Worm (Caenorhabditis elegans): ENCODE measurements around the gene spig-6.
"Not testable (repeated sequence)": the region's sequence is repeated elsewhere in the genome, so short reads cannot be mapped to it uniquely, and the experiment has no call there.

The spig-6 gene

DNA sequence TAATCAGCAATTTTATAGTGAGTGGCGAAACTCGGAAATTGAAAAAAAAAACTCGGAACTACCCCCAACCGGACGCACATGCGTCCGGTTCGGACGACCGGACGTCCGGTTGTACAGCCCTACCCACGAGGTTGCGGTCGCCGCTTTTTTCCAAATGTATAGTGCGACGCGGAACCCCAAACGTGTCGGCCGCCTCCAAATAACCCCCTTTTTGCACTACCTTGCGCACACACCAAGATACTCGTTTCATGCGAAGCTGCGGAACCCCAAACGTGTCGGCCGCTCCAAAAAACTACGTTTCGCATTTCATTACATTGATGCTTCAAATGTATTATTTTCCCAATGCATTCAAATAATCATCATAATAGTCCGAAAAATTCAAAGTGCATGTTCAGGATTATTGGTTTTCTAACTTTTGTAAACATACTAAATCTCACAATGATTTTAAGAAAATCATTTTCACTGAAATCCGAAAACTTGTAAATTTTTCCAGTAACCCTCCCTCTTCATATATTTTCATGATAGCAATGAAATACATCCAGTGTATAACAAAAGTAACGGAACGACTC lies 9.3 kb upstream of the spig-6 start, which contains the start of gene srw-35:
srw-35 (plus strand) TSS at position 519 of the 569 bp plus-strand sequence.
- TF ChIP-seq W03F9.2 (tag; optimal IDR thresholded peaks at IDR 0.05) (no peak), him-1 (tag; optimal IDR thresholded peaks at IDR 0.05) (no peak), dao-5 (tag; optimal IDR thresholded peaks at IDR 0.05) (no peak)

DNA sequence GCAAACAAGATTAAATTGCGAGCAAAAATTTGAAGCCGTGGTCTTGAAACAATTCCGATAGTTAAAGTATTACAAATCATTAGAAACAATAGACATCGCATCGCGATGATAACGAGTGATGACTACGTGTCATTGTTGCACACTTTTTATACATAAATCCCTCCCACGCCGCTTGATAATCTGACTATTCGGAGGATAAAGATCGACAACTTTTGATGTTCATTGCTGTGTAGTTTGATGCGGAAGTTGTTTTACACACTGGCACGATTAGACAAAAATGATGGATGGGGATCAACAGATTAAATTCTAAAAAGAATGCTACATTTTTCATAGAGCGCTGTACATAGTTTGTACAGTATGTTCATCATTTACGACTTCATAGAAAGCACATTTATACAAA lies 2.1 kb upstream of the spig-6 start, which contains the start of gene T08G3.11:
T08G3.11 (minus strand) TSS at position 101 of the 400 bp plus-strand sequence.
- TF ChIP-seq dao-5 (tag; optimal IDR thresholded peaks at IDR 0.05) (no peak), W03F9.2 (tag; optimal IDR thresholded peaks at IDR 0.05) (no peak), him-1 (tag; optimal IDR thresholded peaks at IDR 0.05) (no peak)

DNA sequence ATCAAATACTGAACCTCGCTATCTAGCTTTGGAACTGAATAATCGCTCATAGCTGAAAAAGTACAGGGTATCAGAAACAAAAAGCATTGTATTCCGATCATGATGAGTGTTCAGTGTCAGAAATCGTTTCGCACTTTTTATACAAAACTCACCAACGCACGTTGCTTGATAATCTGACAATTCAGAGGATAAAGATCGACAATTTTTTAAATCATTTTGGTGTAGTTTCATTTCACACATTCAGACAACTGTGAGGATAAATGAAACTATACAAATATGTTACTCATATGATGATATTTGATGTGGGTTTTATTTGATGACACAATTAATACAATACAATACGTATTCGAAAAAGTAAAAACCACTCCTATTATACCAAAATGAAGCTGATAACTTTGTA lies 1.7 kb downstream of the spig-6 start, which contains the start of gene F57E7.2:
F57E7.2 (minus strand) TSS at position 101 of the 400 bp plus-strand sequence.
- TF ChIP-seq W03F9.2 (tag; optimal IDR thresholded peaks at IDR 0.05) (no peak), him-1 (tag; optimal IDR thresholded peaks at IDR 0.05) (no peak), dao-5 (tag; optimal IDR thresholded peaks at IDR 0.05) (no peak)

DNA sequence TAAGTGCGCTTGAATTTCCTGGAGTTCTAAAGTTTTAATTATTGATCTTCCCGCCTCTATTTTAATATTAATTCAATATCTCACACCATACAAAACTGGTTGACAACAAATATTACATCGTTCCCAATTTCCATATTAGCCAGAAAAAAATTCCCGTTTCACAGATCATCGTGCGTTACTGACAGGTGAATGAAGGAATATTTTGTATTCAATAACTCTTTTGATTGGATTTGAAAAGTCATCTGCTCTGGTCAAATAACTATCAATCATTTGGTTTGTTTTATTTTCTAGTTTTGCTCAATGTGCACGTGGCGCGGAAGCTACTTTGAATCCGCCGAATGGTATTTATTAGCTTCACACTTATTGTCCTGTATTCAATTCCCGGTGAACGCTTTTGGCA lies 2.3 kb downstream of the spig-6 start, which contains the start of gene srh-139:
srh-139 (plus strand) TSS at position 301 of the 400 bp plus-strand sequence.
- no peak for TF ChIP-seq dao-5 (tag; optimal IDR thresholded peaks at IDR 0.05)
- TF ChIP-seq him-1 (tag; optimal IDR thresholded peaks at IDR 0.05) = no peak
- no peak for TF ChIP-seq W03F9.2 (tag; optimal IDR thresholded peaks at IDR 0.05)

DNA sequence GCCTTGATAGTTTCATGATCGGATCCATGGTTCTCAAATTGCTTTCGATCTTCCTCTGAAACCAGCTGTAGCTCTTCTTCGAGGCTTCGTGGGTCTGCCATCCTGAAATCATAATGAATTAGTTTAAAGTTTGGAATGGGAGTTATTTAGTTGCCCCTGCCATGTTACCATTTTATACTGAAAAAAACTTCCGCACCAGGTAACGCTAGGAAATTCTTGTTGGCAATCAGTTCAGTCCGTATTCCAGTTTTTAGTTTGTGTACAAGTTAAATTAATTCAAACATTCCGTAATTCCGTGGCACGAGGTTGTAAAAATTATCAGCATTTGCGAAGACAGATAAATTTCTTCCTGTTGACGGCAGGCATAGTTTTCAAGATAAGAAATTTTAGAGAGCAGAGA lies 6.1 kb downstream of the spig-6 start, which contains the start of gene Y32B12A.5:
Y32B12A.5 (minus strand) TSS at position 101 of the 400 bp plus-strand sequence.
- TF ChIP-seq him-1 (tag; optimal IDR thresholded peaks at IDR 0.05) = no peak
- no peak for TF ChIP-seq dao-5 (tag; optimal IDR thresholded peaks at IDR 0.05)
- no peak for TF ChIP-seq W03F9.2 (tag; optimal IDR thresholded peaks at IDR 0.05)

DNA sequence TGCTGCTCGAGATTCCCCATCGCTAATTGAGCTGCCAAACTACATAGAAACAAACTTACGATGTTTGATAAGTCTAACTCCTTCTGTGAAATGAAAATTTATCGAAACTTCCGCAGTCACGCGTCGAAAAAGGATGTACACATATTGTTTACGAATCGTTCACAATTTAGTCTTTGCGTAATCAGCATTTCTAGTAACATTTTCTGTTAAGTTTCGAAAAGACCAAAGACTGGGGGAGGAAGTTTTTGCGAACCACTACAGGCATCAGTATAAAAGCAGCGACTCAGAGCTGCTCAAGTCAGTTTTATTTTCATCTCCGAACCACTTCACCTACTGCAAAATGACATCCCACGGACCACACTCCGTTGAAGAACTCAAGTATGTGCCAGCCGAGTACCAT lies 6.8 kb downstream of the spig-6 start, which contains the start of gene sqst-4:
sqst-4 (plus strand) TSS at position 301 of the 400 bp plus-strand sequence.
- TF ChIP-seq him-1 (tag; optimal IDR thresholded peaks at IDR 0.05) = no peak
- no peak for TF ChIP-seq W03F9.2 (tag; optimal IDR thresholded peaks at IDR 0.05)
- no peak for TF ChIP-seq dao-5 (tag; optimal IDR thresholded peaks at IDR 0.05)

DNA sequence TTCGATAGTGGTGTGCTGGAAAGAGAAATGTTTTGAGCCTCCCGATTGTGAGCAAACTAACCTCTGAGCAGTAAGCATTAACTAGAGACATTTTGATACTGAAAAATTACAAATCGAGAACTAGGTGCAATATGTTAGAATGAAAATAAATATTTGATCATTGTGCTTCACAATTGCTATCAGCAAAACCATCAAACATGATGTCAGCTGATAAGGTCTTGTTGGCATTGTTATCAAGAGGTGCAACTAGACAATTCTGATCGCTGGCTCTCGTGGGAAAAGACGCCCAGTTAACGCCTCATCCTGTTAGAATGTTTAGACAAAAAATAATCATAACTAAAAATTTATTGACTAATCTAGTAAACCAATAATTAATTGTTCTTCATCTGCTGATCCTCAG lies 13.0 kb downstream of the spig-6 start, which contains the start of gene comt-2:
comt-2 (minus strand) TSS at position 131 of the 400 bp plus-strand sequence.
- TF ChIP-seq W03F9.2 (tag; optimal IDR thresholded peaks at IDR 0.05) = no peak
- TF ChIP-seq him-1 (tag; optimal IDR thresholded peaks at IDR 0.05) = no peak
- TF ChIP-seq dao-5 (tag; optimal IDR thresholded peaks at IDR 0.05) = no peak

DNA sequence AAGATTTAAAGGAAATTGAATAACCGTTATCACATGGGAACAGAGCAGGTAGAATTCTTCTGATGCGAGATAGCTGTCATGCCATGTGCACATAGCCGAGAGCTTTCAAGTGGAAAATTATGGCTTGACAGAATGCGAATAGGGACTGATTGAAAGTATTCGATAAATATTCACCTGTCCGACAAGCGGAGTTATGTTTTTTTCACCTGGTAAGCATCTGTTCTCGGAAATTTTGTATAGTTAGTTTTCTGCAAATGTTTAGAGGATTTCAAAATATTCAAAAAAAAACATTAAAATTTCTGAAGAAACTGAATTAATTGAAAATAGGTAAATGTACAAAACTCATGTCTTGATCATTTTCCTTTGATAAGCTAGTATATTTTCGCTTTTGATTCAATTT lies 16.1 kb downstream of the spig-6 start, which contains the start of gene srh-136:
srh-136 (minus strand) TSS at position 93 of the 400 bp plus-strand sequence.
- TF ChIP-seq dao-5 (tag; optimal IDR thresholded peaks at IDR 0.05) (no peak), W03F9.2 (tag; optimal IDR thresholded peaks at IDR 0.05) (no peak), him-1 (tag; optimal IDR thresholded peaks at IDR 0.05) (no peak)

DNA sequence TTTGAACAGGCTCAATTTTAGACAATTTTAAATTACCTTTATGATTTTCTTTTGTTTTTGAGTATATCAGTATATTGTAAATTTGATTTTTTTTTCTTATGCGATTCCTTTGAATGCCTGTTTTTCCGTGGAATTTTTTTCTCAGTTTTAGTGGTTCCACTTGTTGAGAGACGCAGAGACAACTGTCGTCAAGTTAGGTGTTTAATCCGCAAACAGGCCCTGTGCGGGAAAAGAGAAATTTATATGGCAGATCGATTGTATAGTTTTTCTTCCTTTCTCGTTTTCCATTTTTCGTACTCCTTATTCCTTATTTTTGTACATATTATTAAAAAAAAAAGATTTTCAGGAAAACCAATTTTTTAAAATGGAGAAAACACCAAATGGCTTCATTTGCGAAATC lies 17.6 kb downstream of the spig-6 start, which contains the start of gene F36D3.1:
F36D3.1 (plus strand) TSS at position 347 of the 400 bp plus-strand sequence.
- TF ChIP-seq dao-5 (tag; optimal IDR thresholded peaks at IDR 0.05) = no peak
- no peak for TF ChIP-seq W03F9.2 (tag; optimal IDR thresholded peaks at IDR 0.05)
- no peak for TF ChIP-seq him-1 (tag; optimal IDR thresholded peaks at IDR 0.05)

DNA sequence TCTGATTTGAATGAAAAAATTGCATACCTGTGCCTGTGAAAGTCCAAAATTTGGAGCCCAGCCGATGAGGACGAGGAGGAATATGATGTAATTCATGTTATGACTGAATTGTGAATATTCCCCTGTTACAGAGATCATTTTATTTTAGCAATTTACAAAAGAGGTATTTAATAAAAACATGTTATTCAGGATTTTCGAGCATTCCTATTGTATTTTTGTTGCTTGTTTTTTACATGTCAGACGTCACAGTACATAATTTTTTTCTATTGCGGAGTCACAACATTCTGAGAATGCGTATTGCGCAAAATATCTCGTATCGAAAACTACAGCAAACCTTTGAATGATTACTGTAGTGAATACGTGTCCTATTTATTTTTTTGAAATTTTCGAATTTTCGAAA lies 21.8 kb downstream of the spig-6 start, which contains the start of gene F36D3.14:
F36D3.14 (minus strand) TSS at position 101 of the 400 bp plus-strand sequence.
- TF ChIP-seq him-1 (tag; optimal IDR thresholded peaks at IDR 0.05) (no peak), dao-5 (tag; optimal IDR thresholded peaks at IDR 0.05) (no peak), W03F9.2 (tag; optimal IDR thresholded peaks at IDR 0.05) (no peak)

DNA sequence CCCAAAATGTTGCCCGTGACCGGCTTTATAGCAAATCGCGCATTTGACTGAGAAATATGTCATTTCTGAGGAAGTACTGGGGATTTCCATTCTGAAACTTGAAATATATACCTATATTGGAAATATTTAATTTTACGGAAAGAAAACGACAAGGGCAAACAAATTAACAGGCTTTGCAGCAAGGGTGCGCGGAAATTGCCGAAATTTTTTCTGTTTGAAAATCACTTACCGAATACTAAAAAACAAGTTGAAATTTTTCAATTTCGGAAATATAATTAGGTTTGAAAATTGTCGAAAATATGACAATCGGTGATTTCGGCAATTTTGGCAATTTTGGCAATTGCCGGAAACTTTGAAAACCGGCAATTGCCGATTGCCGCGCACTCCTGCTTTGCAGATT lies 24.4 kb downstream of the spig-6 start, which contains the start of gene nhr-54:
nhr-54 (minus strand) TSS at position 101 of the 400 bp plus-strand sequence.
- TF ChIP-seq dao-5 (tag; optimal IDR thresholded peaks at IDR 0.05) = no peak

DNA sequence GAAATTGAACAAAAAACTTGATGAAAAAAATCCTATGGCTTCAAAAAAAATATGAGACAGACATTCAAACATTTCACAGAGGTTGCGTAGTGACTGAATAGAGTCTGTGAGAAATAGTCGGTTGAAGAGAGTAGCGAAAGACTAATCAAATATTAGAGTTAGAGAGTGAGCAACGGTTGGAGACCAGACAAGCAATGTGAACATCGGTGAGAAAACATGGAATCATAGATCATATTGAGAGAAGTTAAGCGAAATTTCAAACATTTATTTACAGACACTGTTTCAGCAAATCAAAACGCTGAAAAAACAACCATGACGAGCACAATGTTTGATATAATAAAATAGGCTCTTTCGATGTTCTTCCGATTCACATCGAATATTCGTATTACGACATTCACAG lies 25.3 kb downstream of the spig-6 start:
- TF ChIP-seq him-1 (tag; optimal IDR thresholded peaks at IDR 0.05) (no peak), dao-5 (tag; optimal IDR thresholded peaks at IDR 0.05) (no peak)

DNA sequence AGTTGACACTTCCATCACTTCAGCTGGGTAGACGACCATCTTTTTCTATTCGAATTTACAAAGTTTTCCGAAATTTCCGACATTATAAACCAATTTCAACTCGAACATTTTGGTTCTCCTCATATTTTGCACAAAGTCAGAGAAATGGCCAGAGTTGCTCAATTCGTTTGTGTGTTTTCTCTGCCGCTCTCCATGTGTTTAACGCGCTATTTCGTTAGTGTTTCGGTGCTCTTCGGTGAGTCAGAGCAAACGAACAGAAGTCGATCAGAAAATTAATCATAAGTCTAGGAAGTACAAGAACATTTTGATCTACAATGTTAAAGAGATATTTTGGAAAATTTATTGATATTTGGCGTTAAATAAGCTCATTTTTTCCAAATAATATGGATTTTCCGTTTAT lies 27.3 kb downstream of the spig-6 start, which contains the start of gene srr-3:
srr-3 (minus strand) TSS at position 101 of the 400 bp plus-strand sequence.
- TF ChIP-seq W03F9.2 (tag; optimal IDR thresholded peaks at IDR 0.05) (no peak), dao-5 (tag; optimal IDR thresholded peaks at IDR 0.05) (no peak), him-1 (tag; optimal IDR thresholded peaks at IDR 0.05) (no peak)

DNA sequence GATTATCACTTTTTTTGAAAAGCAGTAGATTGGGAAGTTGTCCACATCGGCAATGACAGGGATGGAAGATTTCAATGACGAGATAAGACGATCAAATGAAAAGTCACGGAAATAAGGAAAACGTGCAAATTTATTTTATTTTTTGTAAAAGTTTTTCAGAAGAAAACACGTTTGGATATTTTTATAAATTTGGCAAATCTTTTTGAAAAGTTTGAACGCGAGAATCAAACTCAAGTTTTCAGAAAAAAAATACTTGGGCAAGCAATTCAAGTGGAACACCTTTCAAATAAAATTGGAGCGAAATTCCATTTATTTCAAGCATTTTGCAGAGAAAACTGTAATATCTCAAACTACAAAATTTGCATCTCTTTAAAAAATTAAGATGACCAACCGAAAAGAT lies 33.8 kb downstream of the spig-6 start, which contains the start of gene F36D3.5:
F36D3.5 (minus strand) TSS at position 101 of the 400 bp plus-strand sequence.
- not testable (repeated sequence) for TF ChIP-seq dao-5, him-1, W03F9.2 (tag; optimal IDR thresholded peaks at IDR 0.05)
